Worm (Caenorhabditis elegans): ENCODE results near the gene T04C12.33.

Gene T04C12.33

ce11 chrV:11039379-11039954 lies 12.6 kb upstream of the T04C12.33 start, which contains the start of gene pak-2 (continued):
- TF ChIP-seq ceh-28 (tag; optimal IDR thresholded peaks at IDR 0.05) (peak; percentile 34), elt-1 (tag; optimal IDR thresholded peaks at IDR 0.05) (no peak), nhr-11 (tag; optimal IDR thresholded peaks at IDR 0.05) (peak; percentile 24), unc-39 (tag; optimal IDR thresholded peaks at IDR 0.05) (no peak)

ce11 chrV:11040020-11040419 lies 12.0 kb upstream of the T04C12.33 start, which contains the start of gene C45B11.9:
C45B11.9 (plus strand) TSS chrV:11040320.
- TF ChIP-seq ceh-16 (tag; optimal IDR thresholded peaks at IDR 0.05) (no peak), nhr-77 (tag; optimal IDR thresholded peaks at IDR 0.05) (no peak), pha-4 (tag; optimal IDR thresholded peaks at IDR 0.05) (no peak), elt-2 (tag; optimal IDR thresholded peaks at IDR 0.05) (no peak), ztf-4 (tag; optimal IDR thresholded peaks at IDR 0.05) (no peak), nhr-23 (tag; optimal IDR thresholded peaks at IDR 0.05) (no peak), jun-1 (tag; optimal IDR thresholded peaks at IDR 0.05) (no peak), elt-3 (tag; optimal IDR thresholded peaks at IDR 0.05) (no peak), eor-1 (tag; optimal IDR thresholded peaks at IDR 0.05) (no peak), egl-5 (tag; optimal IDR thresholded peaks at IDR 0.05) (no peak), nfya-1 (tag; optimal IDR thresholded peaks at IDR 0.05; ENCODE audit: insufficient read depth) (no peak), ceh-28 (tag; optimal IDR thresholded peaks at IDR 0.05) (no peak), mml-1 (tag; optimal IDR thresholded peaks at IDR 0.05) (no peak), nhr-12 (tag; optimal IDR thresholded peaks at IDR 0.05) (no peak)

- TF ChIP-seq nfya-1 (tag; optimal IDR thresholded peaks at IDR 0.05; ENCODE audit: insufficient read depth) (no peak), mml-1 (tag; optimal IDR thresholded peaks at IDR 0.05) (no peak), elt-2 (tag; optimal IDR thresholded peaks at IDR 0.05) (no peak), nhr-25 (tag; optimal IDR thresholded peaks at IDR 0.05) (no peak)
Measured at ce11 chrV:11040473-11040872, 11.5 kb upstream of the T04C12.33 start, which contains the start of gene C45B11.8. C45B11.8 (plus strand) TSS chrV:11040773.

ce11 chrV:11041499-11041898 lies 10.5 kb upstream of the T04C12.33 start, which contains the start of gene C45B11.5:
C45B11.5 (plus strand) TSS chrV:11041799.
- TF ChIP-seq eor-1 (tag; optimal IDR thresholded peaks at IDR 0.05), result no peak

ce11 chrV:11042538-11042937 lies 9.5 kb upstream of the T04C12.33 start, which contains the start of gene C45B11.2:
C45B11.2 (plus strand) TSS chrV:11042710.
- TF ChIP-seq elt-3 (tag; optimal IDR thresholded peaks at IDR 0.05) (no peak), R02D3.7 (tag; optimal IDR thresholded peaks at IDR 0.05) (no peak), ceh-16 (tag; optimal IDR thresholded peaks at IDR 0.05) (no peak), ama-1 (optimal IDR thresholded peaks at IDR 0.05) (no peak), fos-1 (tag; optimal IDR thresholded peaks at IDR 0.05) (no peak), pqm-1 (tag; optimal IDR thresholded peaks at IDR 0.05) (no peak), egl-27 (tag; optimal IDR thresholded peaks at IDR 0.05) (no peak), zag-1 (tag; optimal IDR thresholded peaks at IDR 0.05) (no peak), ceh-82 (tag; optimal IDR thresholded peaks at IDR 0.05) (no peak)

- no peak for TF ChIP-seq eor-1 (tag; optimal IDR thresholded peaks at IDR 0.05)
- TF ChIP-seq pha-4 (tag; optimal IDR thresholded peaks at IDR 0.05), result peak; percentile 68
- TF ChIP-seq aly-2 (tag; optimal IDR thresholded peaks at IDR 0.05), result no peak
- no peak for TF ChIP-seq lin-15B (tag; optimal IDR thresholded peaks at IDR 0.05)
Measured at ce11 chrV:11043767-11044166, 8.3 kb upstream of the T04C12.33 start, which contains the start of gene C45B11.6. C45B11.6 (plus strand) TSS chrV:11044067.

- TF ChIP-seq pqm-1 (tag; optimal IDR thresholded peaks at IDR 0.05) (peak; percentile 83), skn-1 (tag; optimal IDR thresholded peaks at IDR 0.05) (no peak), elt-2 (tag; optimal IDR thresholded peaks at IDR 0.05) (peak; percentile 72)
Measured at ce11 chrV:11046730-11047129, 5.3 kb upstream of the T04C12.33 start, which contains the start of gene dhs-18. dhs-18 (minus strand) TSS chrV:11046833.

ce11 chrV:11048678-11049077 lies 3.3 kb upstream of the T04C12.33 start, which contains the start of gene srh-74:
srh-74 (minus strand) TSS chrV:11048778.
- TF ChIP-seq hmg-11 (tag; optimal IDR thresholded peaks at IDR 0.05), result no peak
- TF ChIP-seq pha-4 (tag; optimal IDR thresholded peaks at IDR 0.05), result no peak
- no peak for TF ChIP-seq fkh-10 (GFP tag; optimal IDR thresholded peaks at IDR 0.05)
- TF ChIP-seq ceh-9 (tag; optimal IDR thresholded peaks at IDR 0.05), result no peak
- no peak for TF ChIP-seq nhr-67 (tag; optimal IDR thresholded peaks at IDR 0.05)
- TF ChIP-seq nhr-23 (tag; optimal IDR thresholded peaks at IDR 0.05), result no peak
- no peak for TF ChIP-seq ceh-16 (tag; optimal IDR thresholded peaks at IDR 0.05)
- no peak for TF ChIP-seq pqm-1 (tag; optimal IDR thresholded peaks at IDR 0.05)
- TF ChIP-seq ZK546.5 (tag; optimal IDR thresholded peaks at IDR 0.05), result no peak
- TF ChIP-seq nhr-237 (tag; optimal IDR thresholded peaks at IDR 0.05), result no peak
- TF ChIP-seq egl-27 (tag; optimal IDR thresholded peaks at IDR 0.05), result no peak
- no peak for TF ChIP-seq daf-12 (tag; optimal IDR thresholded peaks at IDR 0.05)
- no peak for TF ChIP-seq nhr-12 (tag; optimal IDR thresholded peaks at IDR 0.05)
- no peak for TF ChIP-seq unc-62 (GFP tag; optimal IDR thresholded peaks at IDR 0.05)
- no peak for TF ChIP-seq elt-1 (tag; optimal IDR thresholded peaks at IDR 0.05)
- TF ChIP-seq nhr-43 (tag; optimal IDR thresholded peaks at IDR 0.05; ENCODE audit: poor library complexity, severe bottlenecking), result no peak
- TF ChIP-seq mdl-1 (tag; optimal IDR thresholded peaks at IDR 0.05), result no peak

Data from whole organism, L3 larva.